Fruit fly (Drosophila melanogaster) whole organism, embryonic: ENCODE results near the gene CG4101.
A peak's percentile ranks its signal among the peaks of the same experiment; 100 is the strongest.

Experiments
- Ada2b ChIP-seq: fragments of 200-800 bp; sonication (Bioruptor generic); IDR thresholded peaks from 2 replicates; pipeline ENCODE4 v1.3.6; 2022; ENCODE audit warnings: missing biosample characterization, missing genetic modification characterization
- Antp ChIP-seq: fragments of 200-800 bp; sonication (Bioruptor generic); optimal IDR thresholded peaks from 3 replicates; lab custom pipeline; 2016; ENCODE audit warnings: missing biosample characterization, missing genetic modification characterization
- CG1024 ChIP-seq: fragments of 200-800 bp; sonication (Bioruptor generic); IDR thresholded peaks from 2 replicates; pipeline ENCODE4 v1.3.6; 2022; ENCODE audit warnings: missing biosample characterization, missing genetic modification characterization
- CG11085 ChIP-seq: fragments of 200-800 bp; sonication (Bioruptor generic); IDR thresholded peaks from 2 replicates; pipeline ENCODE4 v1.3.6; 2022; ENCODE audit warnings: missing biosample characterization, missing genetic modification characterization
- CG13624 ChIP-seq: fragments of 200-800 bp; sonication (Bioruptor generic); optimal IDR thresholded peaks from 2 replicates; lab custom pipeline; 2016; ENCODE audit warnings: missing biosample characterization, missing genetic modification characterization
- CG14441 ChIP-seq: fragments of 200-800 bp; sonication (Bioruptor generic); IDR thresholded peaks from 2 replicates; pipeline ENCODE4 v1.3.6; 2022; ENCODE audit warnings: missing biosample characterization, missing genetic modification characterization
- CG17186 ChIP-seq: fragments of 200-800 bp; sonication (Bioruptor generic); optimal IDR thresholded peaks from 3 replicates; lab custom pipeline; 2017; ENCODE audit warnings: missing biosample characterization, missing genetic modification reagents, missing genetic modification characterization
- CG2889 ChIP-seq: fragments of 200-800 bp; sonication (Bioruptor generic); IDR thresholded peaks from 3 replicates; pipeline ENCODE4 v1.3.6; 2022; ENCODE audit warnings: missing biosample characterization, missing genetic modification characterization
- CG31224 ChIP-seq: fragments of 200-800 bp; sonication (Bioruptor generic); IDR thresholded peaks from 2 replicates; pipeline ENCODE4 v1.3.6; 2022; ENCODE audit warnings: missing biosample characterization, missing genetic modification characterization
- CG32532 ChIP-seq: fragments of 200-800 bp; sonication (Bioruptor generic); IDR thresholded peaks from 2 replicates; pipeline ENCODE4 v1.3.6; 2022; ENCODE audit warnings: missing biosample characterization, missing genetic modification characterization
- CG3407 ChIP-seq: fragments of 200-800 bp; sonication (Bioruptor generic); optimal IDR thresholded peaks from 2 replicates; lab custom pipeline; 2018; ENCODE audit warnings: missing biosample characterization, mild to moderate bottlenecking, missing genetic modification characterization
- CG3847 ChIP-seq: fragments of 200-800 bp; sonication (Bioruptor generic); IDR thresholded peaks from 2 replicates; pipeline ENCODE4 v1.3.6; 2022; ENCODE audit warnings: missing biosample characterization, missing genetic modification characterization
- CG5953 ChIP-seq: fragments of 200-800 bp; sonication (Bioruptor generic); IDR thresholded peaks from 2 replicates; pipeline ENCODE4 v1.3.6; 2022; ENCODE audit warnings: missing biosample characterization, missing genetic modification characterization
- CG9876 ChIP-seq: fragments of 200-800 bp; sonication (Bioruptor generic); optimal IDR thresholded peaks from 2 replicates; lab custom pipeline; 2016; ENCODE audit warnings: missing biosample characterization, missing genetic modification characterization
- Dbx ChIP-seq: fragments of 200-800 bp; sonication (Bioruptor generic); IDR thresholded peaks from 3 replicates; pipeline ENCODE4 v1.3.6; 2022; ENCODE audit warnings: missing biosample characterization, missing genetic modification characterization
- Drgx ChIP-seq: fragments of 200-800 bp; sonication (Bioruptor generic); IDR thresholded peaks from 2 replicates; pipeline ENCODE4 v1.3.6; 2022; ENCODE audit warnings: missing biosample characterization, missing genetic modification characterization
- Gug ChIP-seq: fragments of 200-800 bp; sonication (Bioruptor generic); IDR thresholded peaks from 4 replicates; pipeline ENCODE4 v1.3.6; 2022; ENCODE audit warnings: missing biosample characterization, missing genetic modification characterization
- Med ChIP-seq: fragments of 200-800 bp; sonication (Bioruptor generic); peaks from one replicate; lab custom pipeline; 2016; ENCODE audit warnings: missing biosample characterization, missing genetic modification characterization, mild to moderate bottlenecking, inconsistent platforms, moderate library complexity
- Rfx ChIP-seq: fragments of 200-800 bp; sonication (Bioruptor generic); IDR thresholded peaks from 2 replicates; pipeline ENCODE4 v1.3.6; 2022; ENCODE audit warnings: missing biosample characterization, missing genetic modification characterization
- Trl ChIP-seq, 3 experiments: fragments of >200 bp in 2 of 3; fragments of 200-800 bp in 1 of 3; sonication (Bioruptor generic) in 1 of 3; optimal IDR thresholded peaks; 2 replicates in 1 of 3; 3 replicates in 2 of 3; lab custom pipeline; 2016 to 2017; ENCODE audit warnings: missing biosample characterization in 1 of 3, missing genetic modification characterization in 1 of 3
- ara ChIP-seq: fragments of 200-800 bp; sonication (Bioruptor generic); IDR thresholded peaks from 2 replicates; pipeline ENCODE4 v1.3.6; 2022; ENCODE audit warnings: missing biosample characterization, missing genetic modification characterization
- ase ChIP-seq: fragments of 200-800 bp; sonication (Bioruptor generic); IDR thresholded peaks from 3 replicates; pipeline ENCODE4 v1.3.6; 2022; ENCODE audit warnings: missing biosample characterization, missing genetic modification characterization
- br ChIP-seq: fragments of >200 bp; optimal IDR thresholded peaks from 2 replicates; lab custom pipeline; 2017
- cg ChIP-seq: fragments of 200-800 bp; sonication (Bioruptor generic); optimal IDR thresholded peaks from 3 replicates; lab custom pipeline; 2019; ENCODE audit warnings: missing biosample characterization, mild to moderate bottlenecking, missing genetic modification characterization, moderate library complexity
- chif ChIP-seq, 2 experiments: fragments of 200-800 bp; sonication (Bioruptor generic); optimal IDR thresholded peaks; 3 replicates each; lab custom pipeline; 2016; ENCODE audit warnings: missing biosample characterization in 2 of 2, missing genetic modification characterization in 2 of 2
- chinmo ChIP-seq: fragments of 200-800 bp; sonication (Bioruptor generic); IDR thresholded peaks from 4 replicates; pipeline ENCODE4 v1.3.6; 2022; ENCODE audit warnings: missing biosample characterization, missing genetic modification characterization; ENCODE audit not compliant: partially characterized antibody
- crol ChIP-seq: fragments of 200-800 bp; sonication (Bioruptor generic); IDR thresholded peaks from 2 replicates; pipeline ENCODE4 v1.3.6; 2022; ENCODE audit warnings: missing biosample characterization, missing genetic modification characterization
- dati ChIP-seq: fragments of 200-800 bp; sonication (Bioruptor generic); IDR thresholded peaks from 2 replicates; pipeline ENCODE4 v1.3.6; 2022; ENCODE audit warnings: missing biosample characterization, missing genetic modification characterization
- dmrt99B ChIP-seq: fragments of 200-800 bp; sonication (Bioruptor generic); optimal IDR thresholded peaks from 2 replicates; lab custom pipeline; 2018; ENCODE audit warnings: missing biosample characterization, mild to moderate bottlenecking, missing genetic modification characterization, moderate library complexity
- dpn ChIP-seq, 2 experiments: fragments of 200-800 bp; sonication (Bioruptor generic); optimal IDR thresholded peaks; 3 replicates each; lab custom pipeline; 2016; ENCODE audit warnings: missing biosample characterization in 2 of 2, missing genetic modification characterization in 2 of 2
- dysf ChIP-seq: fragments of 200-800 bp; sonication (Bioruptor generic); IDR thresholded peaks from 3 replicates; pipeline ENCODE4 v1.3.6; 2022; ENCODE audit warnings: missing biosample characterization, missing genetic modification characterization
- esg ChIP-seq: fragments of 200-800 bp; sonication (Bioruptor generic); conservative IDR thresholded peaks from 2 replicates; pipeline ENCODE4 v1.3.6; 2022; ENCODE audit warnings: missing biosample characterization, missing genetic modification characterization
- ewg ChIP-seq: fragments of 200-800 bp; sonication (Bioruptor generic); optimal IDR thresholded peaks from 3 replicates; lab custom pipeline; 2017; ENCODE audit warnings: mild to moderate bottlenecking, missing biosample characterization, missing genetic modification reagents, missing genetic modification characterization
- eyg ChIP-seq: fragments of 200-800 bp; sonication (Bioruptor generic); optimal IDR thresholded peaks from 3 replicates; lab custom pipeline; 2016; ENCODE audit warnings: missing biosample characterization, missing genetic modification characterization
- gfzf ChIP-seq: fragments of 200-800 bp; sonication (Bioruptor generic); optimal IDR thresholded peaks from 2 replicates; lab custom pipeline; 2016; ENCODE audit warnings: missing biosample characterization, mild to moderate bottlenecking, missing genetic modification characterization, moderate library complexity
- gro ChIP-seq: fragments of 200-800 bp; sonication (Bioruptor generic); optimal IDR thresholded peaks from 2 replicates; lab custom pipeline; 2016; ENCODE audit warnings: missing biosample characterization, missing genetic modification characterization
- lmd ChIP-seq: fragments of 200-800 bp; sonication (Bioruptor generic); IDR thresholded peaks from 2 replicates; pipeline ENCODE4 v1.3.6; 2022; ENCODE audit warnings: missing biosample characterization, missing genetic modification characterization
- lov ChIP-seq, 2 experiments: fragments of 200-800 bp in 1 of 2; fragments of >200 bp in 1 of 2; sonication (Bioruptor generic) in 1 of 2; IDR thresholded peaks in 1 of 2; optimal IDR thresholded peaks in 1 of 2; 2 replicates in 1 of 2; 3 replicates in 1 of 2; pipeline versions ENCODE4 v1.3.6 to Lab custom; 2017 to 2022; ENCODE audit warnings: missing biosample characterization in 1 of 2, missing genetic modification characterization in 1 of 2
- nerfin-2 ChIP-seq: fragments of 200-800 bp; sonication (Bioruptor generic); IDR thresholded peaks from 2 replicates; pipeline ENCODE4 v1.3.6; 2022; ENCODE audit warnings: missing biosample characterization, missing genetic modification characterization; ENCODE audit not compliant: partially characterized antibody
- pb ChIP-seq: fragments of 200-800 bp; sonication (Bioruptor generic); optimal IDR thresholded peaks from 3 replicates; lab custom pipeline; 2016; ENCODE audit warnings: missing biosample characterization, missing genetic modification characterization
- pho ChIP-seq: fragments of 200-800 bp; sonication (Bioruptor generic); optimal IDR thresholded peaks from 2 replicates; lab custom pipeline; 2016; ENCODE audit warnings: missing biosample characterization, missing genetic modification characterization
- prd ChIP-seq, 3 experiments: fragments of >200 bp in 2 of 3; fragments of 200-800 bp in 1 of 3; sonication (Bioruptor generic) in 1 of 3; optimal IDR thresholded peaks in 2 of 3; IDR thresholded peaks in 1 of 3; 2 replicates in 2 of 3; 3 replicates in 1 of 3; pipeline versions ENCODE4 v1.3.6 to Lab custom; 2017 to 2022; ENCODE audit warnings: missing biosample characterization in 1 of 3, missing genetic modification characterization in 1 of 3
- pum ChIP-seq: fragments of 200-800 bp; sonication (Bioruptor generic); optimal IDR thresholded peaks from 2 replicates; lab custom pipeline; 2016; ENCODE audit warnings: missing biosample characterization, missing genetic modification characterization
- salm ChIP-seq: fragments of 200-800 bp; sonication (Bioruptor generic); optimal IDR thresholded peaks from 2 replicates; lab custom pipeline; 2018; ENCODE audit warnings: missing biosample characterization, mild to moderate bottlenecking, missing genetic modification characterization
- sens ChIP-seq: fragments of 200-800 bp; sonication (Bioruptor generic); peaks from one replicate; lab custom pipeline; 2016; ENCODE audit warnings: missing biosample characterization, missing genetic modification characterization
- sob ChIP-seq: fragments of 200-800 bp; sonication (Bioruptor generic); IDR thresholded peaks from 2 replicates; pipeline ENCODE4 v1.3.6; 2022; ENCODE audit warnings: missing biosample characterization, missing genetic modification characterization
- stc ChIP-seq: fragments of 200-800 bp; sonication (Bioruptor generic); IDR thresholded peaks from 2 replicates; pipeline ENCODE4 v1.3.6; 2022; ENCODE audit warnings: missing biosample characterization, missing genetic modification characterization
- tap ChIP-seq: fragments of 200-800 bp; optimal IDR thresholded peaks from 3 replicates; lab custom pipeline; 2019; ENCODE audit warnings: missing biosample characterization, mild to moderate bottlenecking, missing genetic modification characterization, moderate library complexity
- zfh1 ChIP-seq: fragments of 200-800 bp; sonication (Bioruptor generic); IDR thresholded peaks from 3 replicates; pipeline ENCODE4 v1.3.6; 2022; ENCODE audit warnings: missing biosample characterization, missing genetic modification characterization

Gene CG4101

DNA sequence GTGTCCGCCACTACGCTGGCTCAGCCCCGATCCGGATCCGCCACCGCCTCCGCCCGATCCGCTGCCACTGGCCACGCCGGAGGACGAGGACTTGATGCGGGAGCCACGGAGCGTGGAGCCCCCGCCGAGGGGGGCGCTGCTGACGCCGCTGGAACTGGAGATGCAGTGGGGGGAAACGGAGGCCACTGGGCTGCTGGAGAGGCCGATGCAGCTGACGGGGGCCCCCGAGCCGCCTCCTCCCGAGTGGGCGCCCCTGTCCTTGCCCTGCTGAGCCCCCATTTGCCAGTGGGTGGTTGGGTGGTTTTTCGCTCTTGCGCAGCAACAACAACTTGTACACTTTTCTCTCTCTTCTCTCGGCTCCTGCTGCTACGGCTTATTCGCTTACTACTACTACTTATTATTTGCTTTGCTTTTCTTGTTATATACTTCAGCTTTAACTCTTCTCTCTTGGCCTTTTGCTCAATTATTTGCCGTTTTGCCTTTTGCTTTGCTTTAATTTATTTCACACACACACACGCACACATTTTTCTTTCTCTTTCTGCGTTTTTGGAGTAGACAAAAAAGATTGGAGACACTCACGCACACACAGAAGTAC, 34.7 kb downstream of the CG4101 start:
- TF ChIP-seq Med (GFP tag; lab: Kevin White, UChicago) (peak; percentile 74), CG3407 (no peak), esg (GFP tag; lab: Robert Waterston, UW) (no peak), lmd (GFP tag; lab: Robert Waterston, UW) (0 out of 2 replicates have a peak, but pooled peaks have one; percentile 26), salm (tag; lab: Kevin White, UChicago) (no peak), sob (GFP tag; lab: Robert Waterston, UW) (no peak), ara (GFP tag; lab: Robert Waterston, UW) (0 out of 2 replicates have a peak, but pooled peaks have one; percentile 30), CG5953 (GFP tag; lab: Robert Waterston, UW) (0 out of 2 replicates have a peak, but pooled peaks have one; percentile 16), chinmo (GFP tag; lab: Robert Waterston, UW) (0 out of 4 replicates have a peak, but pooled peaks have one; percentile 17), nerfin-2 (GFP tag; lab: Robert Waterston, UW) (0 out of 2 replicates have a peak, but pooled peaks have one; percentile 19), CG31224 (GFP tag; lab: Robert Waterston, UW) (no peak), Gug (GFP tag; lab: Robert Waterston, UW) (no peak), pb (GFP tag; lab: Kevin White, UChicago) (peak; percentile 11), gfzf (GFP tag; lab: Kevin White, UChicago) (no peak), ase (GFP tag; lab: Robert Waterston, UW) (0 out of 3 replicates have a peak, but pooled peaks have one; percentile 17), ewg (peak; percentile 58), lov (optimal IDR thresholded peaks at IDR 0.05; lab: Kevin White, UChicago) (no peak), lov (GFP tag; IDR thresholded peaks at IDR 0.05; lab: Robert Waterston, UW) (peak; percentile 70; the same call in 1 of the 3 replicates), crol (GFP tag; lab: Robert Waterston, UW) (peak; percentile 74), zfh1 (GFP tag; lab: Robert Waterston, UW) (no peak), br (lab: Kevin White, UChicago) (no peak), CG2889 (GFP tag; lab: Robert Waterston, UW) (0 out of 3 replicates have a peak, but pooled peaks have one; percentile 11), Drgx (GFP tag; lab: Robert Waterston, UW) (peak; percentile 32; the same call in 1 of the 2 replicates), prd (optimal IDR thresholded peaks at IDR 0.05; lab: Kevin White, UChicago) (no peak), prd (GFP tag; IDR thresholded peaks at IDR 0.05; lab: Robert Waterston, UW) (0 out of 3 replicates have a peak, but pooled peaks have one; percentile 22), stc (GFP tag; lab: Robert Waterston, UW) (peak; percentile 50; the same call in 1 of the 2 replicates), CG11085 (no peak), Dbx (peak; percentile 42; the same call in 1 of the 3 replicates), gro (GFP tag; lab: Kevin White, UChicago) (no peak), Ada2b (GFP tag; lab: Robert Waterston, UW) (no peak), CG32532 (peak; percentile 34; the same call in 1 of the 2 replicates), Trl (optimal IDR thresholded peaks at IDR 0.05; lab: Kevin White, UChicago) (peak; percentile 25 to 62), Trl (GFP tag; optimal IDR thresholded peaks at IDR 0.05; lab: Kevin White, UChicago) (no peak), sens (GFP tag; lab: Kevin White, UChicago) (peak; percentile 39), dmrt99B (tag; lab: Kevin White, UChicago) (no peak), eyg (no peak), Antp (peak; percentile 2), CG14441 (GFP tag; lab: Robert Waterston, UW) (peak; percentile 34; the same call in 1 of the 2 replicates), cg (peak; percentile 82), chif (GFP tag; optimal IDR thresholded peaks at IDR 0.05; lab: Kevin White, UChicago) (peak in 1 of 2 experiments; percentile 2), pum (GFP tag; lab: Kevin White, UChicago) (peak; percentile 3), dati (GFP tag; lab: Robert Waterston, UW) (no peak), dysf (GFP tag; lab: Robert Waterston, UW) (0 out of 3 replicates have a peak, but pooled peaks have one; percentile 27), CG17186 (GFP tag; lab: Kevin White, UChicago) (no peak), pho (GFP tag; lab: Kevin White, UChicago) (no peak), CG13624 (no peak), dpn (GFP tag; optimal IDR thresholded peaks at IDR 0.05; lab: Kevin White, UChicago) (peak in 1 of 2 experiments; percentile 31), CG1024 (GFP tag; lab: Robert Waterston, UW) (no peak), tap (tag; lab: Kevin White, UChicago) (no peak), CG3847 (no peak), CG9876 (GFP tag; lab: Kevin White, UChicago) (peak; percentile 36), Rfx (GFP tag; lab: Robert Waterston, UW) (peak; percentile 35; the same call in 1 of the 2 replicates)
